Fruit fly (Drosophila melanogaster): ENCODE data around the gene ssp3.

DNA sequence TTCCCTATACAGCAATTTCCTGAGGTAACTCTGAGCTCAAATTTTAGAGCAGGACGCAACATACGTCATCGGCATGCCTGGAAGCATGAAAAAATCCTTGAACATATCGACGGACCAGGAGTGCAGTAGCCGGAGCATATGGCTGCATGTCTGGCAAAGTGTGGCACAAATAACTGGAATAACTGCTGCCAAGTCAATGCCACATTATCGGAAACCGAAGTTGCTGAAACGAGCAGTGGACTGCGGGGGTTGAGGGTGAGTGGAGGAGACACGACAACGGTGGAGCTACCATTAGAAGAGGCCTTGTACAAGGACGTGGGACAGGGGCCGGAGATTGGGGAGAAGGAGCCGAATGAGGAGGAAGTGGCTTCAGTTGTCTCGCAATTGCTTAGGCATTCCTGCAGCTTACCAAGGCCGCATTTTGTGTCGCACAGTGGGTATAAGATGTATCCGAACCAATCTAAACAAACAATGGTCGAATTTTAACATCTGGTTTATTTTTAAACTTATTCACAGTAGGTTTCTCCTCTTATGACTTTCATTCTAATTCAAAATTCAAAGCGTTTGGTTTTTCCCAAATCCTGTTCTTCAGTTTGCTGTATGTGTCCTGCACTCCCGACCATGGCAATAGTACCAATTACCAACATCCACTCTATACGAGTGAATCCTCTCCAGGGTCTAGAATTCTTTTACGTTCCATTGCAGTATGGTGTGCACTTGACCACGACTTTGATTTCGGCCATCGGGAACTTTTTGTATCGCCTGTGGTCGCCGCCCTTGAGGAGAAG lies 2.2 kb upstream of the ssp3 start, which contains the start of gene CG46304:
- TF ChIP-seq kay (GFP tag; ENCODE audit: borderline replicate concordance) (no peak), bab1 (GFP tag; optimal IDR thresholded peaks at IDR 0.05) (no peak), CG14711 (tag; optimal IDR thresholded peaks at IDR 0.05) (no peak), Crg-1 (GFP tag; optimal IDR thresholded peaks at IDR 0.05) (no peak), cic (GFP tag; optimal IDR thresholded peaks at IDR 0.05) (no peak), Mnt (GFP tag; optimal IDR thresholded peaks at IDR 0.05) (no peak), pad (GFP tag; optimal IDR thresholded peaks at IDR 0.05) (no peak), CG7101 (tag; optimal IDR thresholded peaks at IDR 0.05) (no peak), toe (GFP tag; optimal IDR thresholded peaks at IDR 0.05) (no peak), CG5204 (GFP tag; optimal IDR thresholded peaks at IDR 0.05) (no peak), CG12768 (GFP tag; optimal IDR thresholded peaks at IDR 0.05) (no peak), CG33017 (tag; optimal IDR thresholded peaks at IDR 0.05) (no peak), Clk (GFP tag; optimal IDR thresholded peaks at IDR 0.05) (no peak), cnc (optimal IDR thresholded peaks at IDR 0.05) (no peak)
